Comparison of ENCODE assay signal across 1 fruit fly cellular context in genomic region chrX:16640260-16641100, dm6.
A peak's percentile ranks its signal among the peaks of the same experiment; 100 is the strongest.
TF ChIP-seq lines count a peak whose summit lies in the region.

Gene SNRPG (minus strand): TSS chrX:16640419.
Gene mthl1 (plus strand): TSS chrX:16640968.

TF ChIP-seq in whole organism, embryonic, 481 proteins besides CTCF, POLR2A, EP300 and RAD21 (continued from another document and continues in another):
- TF ChIP-seq Hr3 (GFP tag; optimal IDR thresholded peaks at IDR 0.05; lab: Kevin White, UChicago), result peak; percentile 45
- TF ChIP-seq Atf-2 (GFP tag; optimal IDR thresholded peaks at IDR 0.05; lab: Kevin White, UChicago), result peak; percentile 77
- peak; percentile 52 for TF ChIP-seq CG11723 (GFP tag; optimal IDR thresholded peaks at IDR 0.05; lab: Kevin White, UChicago)
- peak; percentile 91 for TF ChIP-seq CG11093 (GFP tag; IDR thresholded peaks at IDR 0.05; lab: Robert Waterston, UW)
- TF ChIP-seq hb (GFP tag; IDR thresholded peaks at IDR 0.05; lab: Robert Waterston, UW; ENCODE audit: partially characterized antibody), result no peak
- peak; percentile 84 for TF ChIP-seq phol (tag; optimal IDR thresholded peaks at IDR 0.05; lab: Kevin White, UChicago)
- peak; percentile 75 to 80 for TF ChIP-seq Hr51 (GFP tag; optimal IDR thresholded peaks at IDR 0.05; lab: Kevin White, UChicago)
- peak; percentile 66 for TF ChIP-seq CG4360 (GFP tag; IDR thresholded peaks at IDR 0.05; lab: Robert Waterston, UW)
- TF ChIP-seq HmgD (GFP tag; optimal IDR thresholded peaks at IDR 0.05; lab: Kevin White, UChicago), result peak; percentile 38
- peak; percentile 92 for TF ChIP-seq jigr1 (GFP tag; IDR thresholded peaks at IDR 0.05; lab: Robert Waterston, UW)
- peak; percentile 79 for TF ChIP-seq CG3995 (GFP tag; optimal IDR thresholded peaks at IDR 0.05; lab: Kevin White, UChicago)
- peak; percentile 63; the same call in 2 of the 3 replicates for TF ChIP-seq so (GFP tag; IDR thresholded peaks at IDR 0.05; lab: Robert Waterston, UW)
- peak; percentile 30 for TF ChIP-seq jing (GFP tag; optimal IDR thresholded peaks at IDR 0.05; lab: Kevin White, UChicago)
- peak; percentile 86 for TF ChIP-seq CG4404 (GFP tag; IDR thresholded peaks at IDR 0.05; lab: Robert Waterston, UW)
- TF ChIP-seq CG34224 (GFP tag; IDR thresholded peaks at IDR 0.05; lab: Robert Waterston, UW; ENCODE audit: partially characterized antibody), result peak; percentile 65
- TF ChIP-seq exex (tag; optimal IDR thresholded peaks at IDR 0.05; lab: Kevin White, UChicago), result no peak
- peak; percentile 94 for TF ChIP-seq CG11456 (GFP tag; IDR thresholded peaks at IDR 0.05; lab: Robert Waterston, UW)
- TF ChIP-seq H2.0 (GFP tag; IDR thresholded peaks at IDR 0.05; lab: Robert Waterston, UW), result peak; percentile 93
- no peak for TF ChIP-seq D19A (tag; optimal IDR thresholded peaks at IDR 0.05; lab: Kevin White, UChicago)
- peak; percentile 74 for TF ChIP-seq Scr (GFP tag; IDR thresholded peaks at IDR 0.05; lab: Robert Waterston, UW; ENCODE audit: partially characterized antibody)
- TF ChIP-seq zfh2 (GFP tag; optimal IDR thresholded peaks at IDR 0.05; lab: Kevin White, UChicago), result peak; percentile 88
- TF ChIP-seq CG15696 (tag; optimal IDR thresholded peaks at IDR 0.05; lab: Kevin White, UChicago), result peak; percentile 49
- peak; percentile 52 for TF ChIP-seq CG1647 (GFP tag; optimal IDR thresholded peaks at IDR 0.05; lab: Kevin White, UChicago)
- peak; percentile 94 for TF ChIP-seq CG17802 (tag; optimal IDR thresholded peaks at IDR 0.05; lab: Kevin White, UChicago)
- TF ChIP-seq CG18011 (GFP tag; optimal IDR thresholded peaks at IDR 0.05; lab: Kevin White, UChicago), result peak; percentile 40
- peak; percentile 38 for TF ChIP-seq CG10462 (GFP tag; optimal IDR thresholded peaks at IDR 0.05; lab: Kevin White, UChicago)
- peak; percentile 78 for TF ChIP-seq gt (GFP tag; IDR thresholded peaks at IDR 0.05; lab: Robert Waterston, UW)
- no peak for TF ChIP-seq Elba2 (GFP tag; optimal IDR thresholded peaks at IDR 0.05; lab: Kevin White, UChicago)
- TF ChIP-seq Hmx (GFP tag; optimal IDR thresholded peaks at IDR 0.05; lab: Kevin White, UChicago), result peak; percentile 18
- peak; percentile 67 for TF ChIP-seq CG10267 (tag; optimal IDR thresholded peaks at IDR 0.05; lab: Kevin White, UChicago)
- TF ChIP-seq bab2 (GFP tag; optimal IDR thresholded peaks at IDR 0.05; lab: Kevin White, UChicago), result peak; percentile 82
- peak; percentile 83 for TF ChIP-seq BEAF-32 (GFP tag; optimal IDR thresholded peaks at IDR 0.05; lab: Kevin White, UChicago)
- no peak for TF ChIP-seq Hr78 (GFP tag; optimal IDR thresholded peaks at IDR 0.05; lab: Kevin White, UChicago)
- TF ChIP-seq CG34376 (GFP tag; optimal IDR thresholded peaks at IDR 0.05; lab: Kevin White, UChicago), result peak; percentile 31
- peak; percentile 92 for TF ChIP-seq CG17361 (GFP tag; IDR thresholded peaks at IDR 0.05; lab: Robert Waterston, UW)
- TF ChIP-seq wek (GFP tag; optimal IDR thresholded peaks at IDR 0.05; lab: Kevin White, UChicago), result no peak
- TF ChIP-seq Abd-B (GFP tag; optimal IDR thresholded peaks at IDR 0.05; lab: Kevin White, UChicago), result peak; percentile 87
- peak; percentile 88 for TF ChIP-seq otp (GFP tag; IDR thresholded peaks at IDR 0.05; lab: Robert Waterston, UW)
- no peak for TF ChIP-seq Stat92E (GFP tag; optimal IDR thresholded peaks at IDR 0.05; lab: Kevin White, UChicago)
- TF ChIP-seq CG17186 (GFP tag; optimal IDR thresholded peaks at IDR 0.05; lab: Kevin White, UChicago), result peak; percentile 94
- TF ChIP-seq gcm (GFP tag; optimal IDR thresholded peaks at IDR 0.05; lab: Kevin White, UChicago), result peak; percentile 19
- no peak for TF ChIP-seq fru (optimal IDR thresholded peaks at IDR 0.05; lab: Kevin White, UChicago)
- no peak for TF ChIP-seq odd (GFP tag; optimal IDR thresholded peaks at IDR 0.05; lab: Kevin White, UChicago)
- TF ChIP-seq tin (GFP tag; optimal IDR thresholded peaks at IDR 0.05; lab: Kevin White, UChicago), result peak; percentile 84
- TF ChIP-seq Sin3A (optimal IDR thresholded peaks at IDR 0.05; lab: Kevin White, UChicago), result peak; percentile 74
- peak; percentile 87 for TF ChIP-seq Xrp1 (GFP tag; IDR thresholded peaks at IDR 0.05; lab: Robert Waterston, UW)
- peak; percentile 83 for TF ChIP-seq ci (GFP tag; IDR thresholded peaks at IDR 0.05; lab: Robert Waterston, UW)
- TF ChIP-seq Side (GFP tag; optimal IDR thresholded peaks at IDR 0.05; lab: Kevin White, UChicago), result peak; percentile 49
- TF ChIP-seq maf-S (GFP tag; optimal IDR thresholded peaks at IDR 0.05; lab: Kevin White, UChicago), result peak; percentile 75
- peak; percentile 85 for TF ChIP-seq Ets97D (GFP tag; optimal IDR thresholded peaks at IDR 0.05; lab: Kevin White, UChicago)
- peak; percentile 65 for TF ChIP-seq Poxn (GFP tag; IDR thresholded peaks at IDR 0.05; lab: Robert Waterston, UW)
- peak; percentile 94 for TF ChIP-seq ranshi (GFP tag; IDR thresholded peaks at IDR 0.05; lab: Robert Waterston, UW)
- no peak for TF ChIP-seq CG6254 (GFP tag; optimal IDR thresholded peaks at IDR 0.05; lab: Kevin White, UChicago)
- peak; percentile 77 for TF ChIP-seq shn (GFP tag; optimal IDR thresholded peaks at IDR 0.05; lab: Kevin White, UChicago)
- TF ChIP-seq peb (GFP tag; IDR thresholded peaks at IDR 0.05; lab: Robert Waterston, UW), result peak; percentile 68
- TF ChIP-seq CG2199 (GFP tag; IDR thresholded peaks at IDR 0.05; lab: Robert Waterston, UW), result peak; percentile 72; the same call in 1 of the 3 replicates
- peak; percentile 85 for TF ChIP-seq CoRest (tag; optimal IDR thresholded peaks at IDR 0.05; lab: Kevin White, UChicago)
- peak; percentile 9 for TF ChIP-seq repo (GFP tag; optimal IDR thresholded peaks at IDR 0.05; lab: Kevin White, UChicago)
- TF ChIP-seq lab (GFP tag; optimal IDR thresholded peaks at IDR 0.05; lab: Kevin White, UChicago), result peak; percentile 81
- no peak for TF ChIP-seq Asciz (GFP tag; optimal IDR thresholded peaks at IDR 0.05; lab: Kevin White, UChicago)
- TF ChIP-seq CG16815 (GFP tag; optimal IDR thresholded peaks at IDR 0.05; lab: Kevin White, UChicago), result peak; percentile 83
- peak; percentile 44 for TF ChIP-seq CG15073 (GFP tag; optimal IDR thresholded peaks at IDR 0.05; lab: Kevin White, UChicago)
- peak; percentile 46; the same call in 1 of the 2 replicates for TF ChIP-seq tna (GFP tag; IDR thresholded peaks at IDR 0.05; lab: Robert Waterston, UW; ENCODE audit: partially characterized antibody)
- TF ChIP-seq Hr39 (optimal IDR thresholded peaks at IDR 0.05; lab: Kevin White, UChicago), result no peak
- peak; percentile 80 for TF ChIP-seq CG1602 (GFP tag; optimal IDR thresholded peaks at IDR 0.05; lab: Kevin White, UChicago)
- TF ChIP-seq caup (GFP tag; optimal IDR thresholded peaks at IDR 0.05; lab: Kevin White, UChicago; ENCODE audit: severe bottlenecking), result peak; percentile 68
- peak; percentile 69 for TF ChIP-seq E2f2 (GFP tag; IDR thresholded peaks at IDR 0.05; lab: Robert Waterston, UW)
- peak; percentile 52 for TF ChIP-seq CG4282 (GFP tag; optimal IDR thresholded peaks at IDR 0.05; lab: Kevin White, UChicago)
- peak; percentile 89 for TF ChIP-seq HLH3B (GFP tag; IDR thresholded peaks at IDR 0.05; lab: Robert Waterston, UW)
- peak; percentile 71 for TF ChIP-seq MBD-R2 (GFP tag; IDR thresholded peaks at IDR 0.05; lab: Robert Waterston, UW)
- TF ChIP-seq NFAT (GFP tag; IDR thresholded peaks at IDR 0.05; lab: Robert Waterston, UW), result peak; percentile 96
- TF ChIP-seq mld (GFP tag; IDR thresholded peaks at IDR 0.05; lab: Robert Waterston, UW; ENCODE audit: partially characterized antibody), result no peak
- peak; percentile 66 for TF ChIP-seq CG16813 (GFP tag; IDR thresholded peaks at IDR 0.05; lab: Robert Waterston, UW; ENCODE audit: partially characterized antibody)
- peak; percentile 88 for TF ChIP-seq pnt (GFP tag; optimal IDR thresholded peaks at IDR 0.05; lab: Kevin White, UChicago)
- TF ChIP-seq lov (optimal IDR thresholded peaks at IDR 0.05; lab: Kevin White, UChicago), result no peak
- peak; percentile 74; the same call in 1 of the 3 replicates for TF ChIP-seq lov (GFP tag; IDR thresholded peaks at IDR 0.05; lab: Robert Waterston, UW)
- TF ChIP-seq CG12391 (tag; optimal IDR thresholded peaks at IDR 0.05; lab: Kevin White, UChicago), result peak; percentile 80
- TF ChIP-seq fd64A (GFP tag; optimal IDR thresholded peaks at IDR 0.05; lab: Kevin White, UChicago), result peak; percentile 51
- peak; percentile 91 for TF ChIP-seq ap (GFP tag; IDR thresholded peaks at IDR 0.05; lab: Robert Waterston, UW)
- TF ChIP-seq HmgZ (tag; optimal IDR thresholded peaks at IDR 0.05; lab: Kevin White, UChicago), result peak; percentile 37
- peak; percentile 82 for TF ChIP-seq vfl (GFP tag; optimal IDR thresholded peaks at IDR 0.05; lab: Kevin White, UChicago)
- no peak for TF ChIP-seq usp (GFP tag; optimal IDR thresholded peaks at IDR 0.05; lab: Kevin White, UChicago)
- peak; percentile 86 for TF ChIP-seq tio (GFP tag; optimal IDR thresholded peaks at IDR 0.05; lab: Kevin White, UChicago)
- TF ChIP-seq tup (GFP tag; optimal IDR thresholded peaks at IDR 0.05; lab: Kevin White, UChicago), result peak; percentile 35
- peak; percentile 23 for TF ChIP-seq CG12071 (GFP tag; optimal IDR thresholded peaks at IDR 0.05; lab: Kevin White, UChicago)
- TF ChIP-seq Oli (tag; optimal IDR thresholded peaks at IDR 0.05; lab: Kevin White, UChicago), result peak; percentile 72
- peak; percentile 81 for TF ChIP-seq CG13775 (GFP tag; optimal IDR thresholded peaks at IDR 0.05; lab: Kevin White, UChicago)
- TF ChIP-seq disco-r (GFP tag; optimal IDR thresholded peaks at IDR 0.05; lab: Kevin White, UChicago), result peak; percentile 13
- TF ChIP-seq pan (optimal IDR thresholded peaks at IDR 0.05; lab: Kevin White, UChicago), result no peak
- TF ChIP-seq pan (GFP tag; optimal IDR thresholded peaks at IDR 0.05 in 1 of 2, IDR thresholded peaks at IDR 0.05 in 1 of 2), result peak in 1 of 2 experiments; percentile 95
- peak; percentile 71 for TF ChIP-seq CG15514 (GFP tag; optimal IDR thresholded peaks at IDR 0.05; lab: Kevin White, UChicago)
- TF ChIP-seq ssp (GFP tag; IDR thresholded peaks at IDR 0.05; lab: Robert Waterston, UW), result peak; percentile 99
- peak; percentile 86 for TF ChIP-seq wor (GFP tag; IDR thresholded peaks at IDR 0.05; lab: Robert Waterston, UW)
- TF ChIP-seq dimm (GFP tag; IDR thresholded peaks at IDR 0.05; lab: Robert Waterston, UW), result peak; percentile 55; the same call in 1 of the 2 replicates
- TF ChIP-seq tgo (GFP tag; IDR thresholded peaks at IDR 0.05; lab: Robert Waterston, UW), result peak; percentile 92
- peak; percentile 64 for TF ChIP-seq unc-4 (GFP tag; IDR thresholded peaks at IDR 0.05; lab: Robert Waterston, UW; ENCODE audit: partially characterized antibody)
- TF ChIP-seq CG3281 (GFP tag; optimal IDR thresholded peaks at IDR 0.05; lab: Kevin White, UChicago), result peak; percentile 53
- no peak for TF ChIP-seq cad (GFP tag; optimal IDR thresholded peaks at IDR 0.05; lab: Kevin White, UChicago)
- peak; percentile 66 for TF ChIP-seq vnd (GFP tag; IDR thresholded peaks at IDR 0.05; lab: Robert Waterston, UW; ENCODE audit: partially characterized antibody)
- peak in 1 of 2 experiments; percentile 65 for TF ChIP-seq Dfd (GFP tag; optimal IDR thresholded peaks at IDR 0.05; lab: Kevin White, UChicago)
- TF ChIP-seq sr (GFP tag; IDR thresholded peaks at IDR 0.05; lab: Robert Waterston, UW), result peak; percentile 71; the same call in 1 of the 3 replicates
- TF ChIP-seq CG12942 (GFP tag; optimal IDR thresholded peaks at IDR 0.05; lab: Kevin White, UChicago), result peak; percentile 73
- TF ChIP-seq CG10979 (tag; optimal IDR thresholded peaks at IDR 0.05; lab: Kevin White, UChicago), result peak; percentile 47
- TF ChIP-seq ro (GFP tag; IDR thresholded peaks at IDR 0.05; lab: Robert Waterston, UW), result peak; percentile 78
- TF ChIP-seq CG13624 (GFP tag; optimal IDR thresholded peaks at IDR 0.05; lab: Kevin White, UChicago), result peak; percentile 76
- peak; percentile 64 for TF ChIP-seq bbx (GFP tag; IDR thresholded peaks at IDR 0.05; lab: Robert Waterston, UW; ENCODE audit: partially characterized antibody)
- TF ChIP-seq rib (GFP tag; IDR thresholded peaks at IDR 0.05; lab: Robert Waterston, UW), result peak; percentile 91
- TF ChIP-seq CG5180 (GFP tag; optimal IDR thresholded peaks at IDR 0.05; lab: Kevin White, UChicago), result peak; percentile 17
- TF ChIP-seq gsb (GFP tag; IDR thresholded peaks at IDR 0.05; lab: Robert Waterston, UW), result peak; percentile 84
- peak; percentile 93 for TF ChIP-seq ttk (GFP tag; IDR thresholded peaks at IDR 0.05; lab: Robert Waterston, UW)
- peak; percentile 70 for TF ChIP-seq Lim3 (GFP tag; IDR thresholded peaks at IDR 0.05; lab: Robert Waterston, UW)
- TF ChIP-seq CG9932 (GFP tag; IDR thresholded peaks at IDR 0.05; lab: Robert Waterston, UW), result peak; percentile 95
- TF ChIP-seq fd96Cb (tag; optimal IDR thresholded peaks at IDR 0.05; lab: Kevin White, UChicago), result peak; percentile 74
- TF ChIP-seq lola (GFP tag; optimal IDR thresholded peaks at IDR 0.05; lab: Kevin White, UChicago), result peak in 2 of 3 experiments; percentile 55 to 74
- TF ChIP-seq CG4730 (GFP tag; IDR thresholded peaks at IDR 0.05; lab: Robert Waterston, UW), result peak; percentile 90
- TF ChIP-seq eyg (GFP tag; optimal IDR thresholded peaks at IDR 0.05; lab: Kevin White, UChicago), result peak; percentile 43
- TF ChIP-seq CG7839 (tag; optimal IDR thresholded peaks at IDR 0.05; lab: Kevin White, UChicago), result peak; percentile 85
- TF ChIP-seq dati (GFP tag; IDR thresholded peaks at IDR 0.05; lab: Robert Waterston, UW), result peak; percentile 89
- TF ChIP-seq Spps (tag; optimal IDR thresholded peaks at IDR 0.05; lab: Kevin White, UChicago), result peak; percentile 13
- TF ChIP-seq NC2β (GFP tag; optimal IDR thresholded peaks at IDR 0.05; lab: Kevin White, UChicago), result peak; percentile 74
- peak; percentile 51 for TF ChIP-seq CG16863 (GFP tag; optimal IDR thresholded peaks at IDR 0.05; lab: Kevin White, UChicago)
- peak; percentile 48 for TF ChIP-seq CG13296 (GFP tag; optimal IDR thresholded peaks at IDR 0.05; lab: Kevin White, UChicago)
- TF ChIP-seq Optix (GFP tag; IDR thresholded peaks at IDR 0.05; lab: Robert Waterston, UW), result peak; percentile 89
- TF ChIP-seq Gsc (GFP tag; IDR thresholded peaks at IDR 0.05; lab: Robert Waterston, UW), result peak; percentile 92
- TF ChIP-seq CG7556 (GFP tag; optimal IDR thresholded peaks at IDR 0.05; lab: Kevin White, UChicago), result peak; percentile 61
- TF ChIP-seq gcm2 (GFP tag; optimal IDR thresholded peaks at IDR 0.05; lab: Kevin White, UChicago), result peak; percentile 41
- peak; percentile 46; the same call in 1 of the 2 replicates for TF ChIP-seq ato (GFP tag; IDR thresholded peaks at IDR 0.05; lab: Robert Waterston, UW; ENCODE audit: partially characterized antibody)
- no peak for TF ChIP-seq gro (GFP tag; optimal IDR thresholded peaks at IDR 0.05; lab: Kevin White, UChicago)
- TF ChIP-seq CG7786 (GFP tag; optimal IDR thresholded peaks at IDR 0.05; lab: Kevin White, UChicago), result peak; percentile 77
- no peak for TF ChIP-seq pros (GFP tag; optimal IDR thresholded peaks at IDR 0.05; lab: Kevin White, UChicago)
